Worm (Caenorhabditis elegans): ENCODE data around the gene srg-48.

srg-48 gene

DNA sequence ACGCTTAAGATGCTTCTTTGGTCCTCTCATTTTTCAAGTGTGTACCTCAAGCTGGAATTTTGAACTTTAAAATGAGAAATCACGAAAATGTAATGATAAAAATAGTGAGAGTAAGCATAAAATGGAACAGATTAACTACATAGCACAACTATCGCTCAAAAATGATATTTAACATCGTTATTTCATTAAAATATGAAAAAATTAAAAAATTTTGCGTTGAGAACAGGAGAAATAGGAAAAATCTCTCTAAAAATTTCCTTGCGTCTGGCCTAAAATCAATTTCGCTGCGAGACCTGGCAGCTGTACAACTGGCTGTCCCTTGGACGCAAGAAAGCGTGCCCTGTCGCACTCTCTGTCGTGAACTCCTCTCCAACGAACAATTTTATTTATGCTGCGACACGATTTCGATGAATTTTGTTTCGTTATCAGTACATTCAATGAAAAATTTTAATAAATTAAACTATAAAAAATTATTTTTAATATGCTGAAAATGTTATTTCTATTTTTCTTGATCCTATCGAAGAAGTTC lies 12.5 kb downstream of the srg-48 start, which contains the start of gene rps-4 (continued):
- TF ChIP-seq nhr-19 (GFP tag; conservative IDR thresholded peaks at IDR 0.05) (peak; percentile 94), unc-130 (tag; optimal IDR thresholded peaks at IDR 0.05) (peak; percentile 81), nhr-237 (tag; optimal IDR thresholded peaks at IDR 0.05) (peak; percentile 71), unc-98 (GFP tag; IDR thresholded peaks at IDR 0.05) (peak; percentile 34; the same call in 1 of the 2 replicates), F16B12.6 (tag; optimal IDR thresholded peaks at IDR 0.05) (peak; percentile 65), fkh-10 (GFP tag; optimal IDR thresholded peaks at IDR 0.05) (peak; percentile 66), mep-1 (tag; optimal IDR thresholded peaks at IDR 0.05) (peak; percentile 96), aly-2 (tag; optimal IDR thresholded peaks at IDR 0.05) (peak; percentile 23), alr-1 (tag; optimal IDR thresholded peaks at IDR 0.05; ENCODE audit: borderline replicate concordance) (no peak), grh-1 (GFP tag; IDR thresholded peaks at IDR 0.05) (peak; percentile 80), ets-5 (GFP tag; IDR thresholded peaks at IDR 0.05) (no peak), snu-23 (GFP tag; optimal IDR thresholded peaks at IDR 0.05) (peak; percentile 95), nhr-71 (tag; optimal IDR thresholded peaks at IDR 0.05) (peak; percentile 95), unc-86 (tag; optimal IDR thresholded peaks at IDR 0.05) (peak; percentile 83), nhr-47 (tag; optimal IDR thresholded peaks at IDR 0.05) (peak; percentile 92), hpl-2 (GFP tag; optimal IDR thresholded peaks at IDR 0.05) (peak; percentile 85), lin-13 (GFP tag; optimal IDR thresholded peaks at IDR 0.05) (peak; percentile 86), swsn-7 (tag; optimal IDR thresholded peaks at IDR 0.05) (peak; percentile 91), fkh-8 (tag; optimal IDR thresholded peaks at IDR 0.05) (peak; percentile 90), egl-27 (tag; optimal IDR thresholded peaks at IDR 0.05) (no peak), irx-1 (tag; optimal IDR thresholded peaks at IDR 0.05) (peak; percentile 78), dsc-1 (tag; optimal IDR thresholded peaks at IDR 0.05) (peak; percentile 80), mab-9 (GFP tag; IDR thresholded peaks at IDR 0.05) (no peak), lin-14 (GFP tag; optimal IDR thresholded peaks at IDR 0.05) (peak; percentile 96), xbp-1 (tag; optimal IDR thresholded peaks at IDR 0.05) (peak; percentile 92), ceh-63 (GFP tag; optimal IDR thresholded peaks at IDR 0.05) (no peak), sptf-1 (tag; optimal IDR thresholded peaks at IDR 0.05) (no peak), hlh-4 (tag; optimal IDR thresholded peaks at IDR 0.05) (no peak), pqm-1 (tag; optimal IDR thresholded peaks at IDR 0.05) (no peak), dpl-1 (GFP tag; optimal IDR thresholded peaks at IDR 0.05) (peak; percentile 82 to 87 (median 83)), tlp-1 (tag; optimal IDR thresholded peaks at IDR 0.05) (no peak), ztf-4 (tag; optimal IDR thresholded peaks at IDR 0.05) (peak; percentile 54), jun-1 (tag; optimal IDR thresholded peaks at IDR 0.05) (peak; percentile 75)

DNA sequence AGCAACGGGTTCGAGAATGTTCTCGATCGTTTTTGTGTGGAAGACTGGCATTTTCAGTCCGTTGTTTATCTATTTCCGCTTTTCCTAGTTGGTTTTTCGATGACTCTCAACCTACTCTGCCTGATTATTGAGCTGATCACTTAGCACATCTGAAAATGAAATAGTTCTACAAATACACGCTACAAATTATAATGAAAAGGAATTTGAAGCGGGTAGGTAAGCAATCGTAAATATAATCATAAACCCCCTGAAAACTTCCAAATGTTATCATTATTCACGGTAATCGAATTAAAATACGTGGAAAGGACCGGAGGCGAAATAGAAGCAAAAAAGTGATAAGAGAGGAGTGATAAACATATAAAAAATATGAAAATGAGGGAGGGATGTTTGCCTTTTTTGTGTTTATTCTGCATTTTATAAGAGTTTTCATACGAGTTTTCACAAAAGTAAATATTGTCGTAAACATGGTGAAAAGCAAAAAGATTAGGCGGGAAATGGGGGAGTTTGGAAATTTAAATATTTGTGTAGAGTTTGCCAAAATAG lies 22.1 kb downstream of the srg-48 start, which contains the start of gene deb-1:
deb-1 (minus strand) TSS at position 51 of the 543 bp plus-strand sequence.
- peak; percentile 43 for TF ChIP-seq elt-2 (tag; optimal IDR thresholded peaks at IDR 0.05)
- TF ChIP-seq irx-1 (tag; optimal IDR thresholded peaks at IDR 0.05): no peak
- TF ChIP-seq nhr-90 (tag; optimal IDR thresholded peaks at IDR 0.05; ENCODE audit: poor library complexity): no peak
- no peak for TF ChIP-seq efl-1 (optimal IDR thresholded peaks at IDR 0.05)
- peak in 1 of 2 experiments; percentile 42 for TF ChIP-seq efl-1 (GFP tag; optimal IDR thresholded peaks at IDR 0.05 in 1 of 2)
- no peak for TF ChIP-seq hpl-2 (GFP tag; optimal IDR thresholded peaks at IDR 0.05)
- TF ChIP-seq skn-1 (tag; optimal IDR thresholded peaks at IDR 0.05): no peak

DNA sequence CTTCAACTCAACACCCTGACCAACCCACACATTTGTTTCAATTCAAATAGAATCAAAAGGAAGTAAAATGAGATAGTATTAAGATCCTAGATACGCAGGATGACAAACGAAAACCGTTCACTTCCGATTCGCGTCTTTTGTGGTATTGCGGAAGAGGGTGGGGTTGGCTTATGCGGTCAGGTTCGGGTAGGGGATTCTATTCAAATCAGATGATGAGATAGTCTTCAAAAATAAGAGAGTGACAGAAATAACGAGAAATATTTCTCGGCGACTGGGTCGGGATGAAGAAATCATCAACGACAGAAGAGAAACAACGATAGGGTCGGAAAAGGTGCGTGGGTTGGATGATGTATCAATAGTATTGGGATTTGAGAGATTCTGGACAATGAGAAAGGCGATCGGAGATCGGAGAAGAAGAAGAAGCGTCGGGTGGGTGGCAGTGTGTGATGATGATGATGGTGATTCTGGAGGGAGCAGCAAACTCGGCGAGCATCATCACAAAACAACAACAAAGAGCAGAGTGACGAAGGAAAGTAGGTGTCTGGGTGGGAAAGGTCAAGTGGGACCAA lies 23.3 kb downstream of the srg-48 start:
- TF ChIP-seq snu-23 (GFP tag; optimal IDR thresholded peaks at IDR 0.05) (peak; percentile 10), ces-1 (GFP tag; optimal IDR thresholded peaks at IDR 0.05) (no peak), nhr-20 (tag; optimal IDR thresholded peaks at IDR 0.05) (no peak), lin-13 (GFP tag; optimal IDR thresholded peaks at IDR 0.05) (peak; percentile 5), dsc-1 (tag; optimal IDR thresholded peaks at IDR 0.05) (peak; percentile 33), blmp-1 (tag; optimal IDR thresholded peaks at IDR 0.05) (peak; percentile 85), nhr-71 (tag; optimal IDR thresholded peaks at IDR 0.05) (peak; percentile 29), F16B12.6 (tag; optimal IDR thresholded peaks at IDR 0.05) (no peak), lin-14 (GFP tag; optimal IDR thresholded peaks at IDR 0.05) (peak; percentile 83), mef-2 (tag; optimal IDR thresholded peaks at IDR 0.05) (no peak), rnt-1 (tag; optimal IDR thresholded peaks at IDR 0.05) (peak; percentile 62), lin-35 (GFP tag; optimal IDR thresholded peaks at IDR 0.05) (no peak), nhr-85 (tag) (peak; percentile 60), lsy-2 (tag; optimal IDR thresholded peaks at IDR 0.05) (peak in 1 of 2 experiments; percentile 25), ztf-4 (tag; optimal IDR thresholded peaks at IDR 0.05) (no peak), fkh-4 (tag; optimal IDR thresholded peaks at IDR 0.05; ENCODE audit: borderline replicate concordance) (no peak), C04F5.9 (tag; optimal IDR thresholded peaks at IDR 0.05) (no peak), ceh-82 (tag; optimal IDR thresholded peaks at IDR 0.05) (no peak), sptf-1 (tag; optimal IDR thresholded peaks at IDR 0.05) (no peak)
